Fruit fly (Drosophila melanogaster): Measurements from ENCODE around the gene epsilonCOP.

DNA sequence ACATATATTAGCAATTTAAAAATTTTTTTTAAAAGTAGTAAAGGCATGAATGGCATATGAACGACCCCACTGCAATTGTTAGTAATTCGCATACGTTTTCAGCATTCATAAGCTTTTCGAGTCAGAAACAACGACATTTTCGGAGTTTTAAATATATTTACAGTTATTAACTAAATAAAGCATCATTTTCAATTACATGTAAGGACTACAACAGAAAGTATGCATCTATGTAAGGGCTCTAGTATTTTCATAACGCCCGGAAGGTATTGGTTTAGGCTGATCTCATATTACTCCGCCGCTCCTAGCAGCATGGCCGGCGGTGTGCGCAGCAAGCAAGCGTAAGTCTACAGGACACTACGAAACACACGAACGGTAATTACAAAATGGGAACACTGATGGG lies 14.6 kb upstream of the epsilonCOP start:
- TF ChIP-seq CG8478 (optimal IDR thresholded peaks at IDR 0.05): no peak
- no peak for TF ChIP-seq CTCF (optimal IDR thresholded peaks at IDR 0.05)

All from S2 (cell line).